Fruit fly (Drosophila melanogaster) Kc167 (cell line): ENCODE results near the gene Rpn7.

Source experiments
- Myc ChIP-seq: fragments of >200 bp; optimal IDR thresholded peaks from 2 replicates; lab custom pipeline; 2017; ENCODE audit warnings: missing external identifiers
- Sin3A ChIP-seq: fragments of >200 bp; optimal IDR thresholded peaks from 2 replicates; lab custom pipeline; 2018; ENCODE audit warnings: missing external identifiers
- h ChIP-seq: fragments of >200 bp; optimal IDR thresholded peaks from 3 replicates; lab custom pipeline; 2018; ENCODE audit warnings: missing external identifiers
- insv ChIP-seq: fragments of >200 bp; optimal IDR thresholded peaks from 3 replicates; lab custom pipeline; 2018; ENCODE audit warnings: missing external identifiers
- psq ChIP-seq: fragments of >200 bp; optimal IDR thresholded peaks from 2 replicates; lab custom pipeline; 2017; ENCODE audit warnings: missing external identifiers
- ttk ChIP-seq: sonication (Bioruptor generic); optimal IDR thresholded peaks from 2 replicates; lab custom pipeline; 2017; ENCODE audit warnings: missing external identifiers

- no peak for TF ChIP-seq psq (lab: Kevin White, UChicago)
- TF ChIP-seq Myc (lab: Kevin White, UChicago): no peak
- no peak for TF ChIP-seq Sin3A (lab: Kevin White, UChicago)
- no peak for TF ChIP-seq insv (lab: Kevin White, UChicago)
- TF ChIP-seq h: no peak
- no peak for TF ChIP-seq ttk
Observed at dm6 chr3R:22436050-22436449, 25.8 kb downstream of the Rpn7 start, which contains the start of gene CG13847.
